Fruit fly (Drosophila melanogaster): ENCODE measurements around the gene CCT7.

Gene CCT7

dm6 chr3R:8792463-8793175 is 8.7 kb upstream of the CCT7 start:
- TF ChIP-seq Sin3A (optimal IDR thresholded peaks at IDR 0.05) (no peak), ttk (optimal IDR thresholded peaks at IDR 0.05) (no peak), h (optimal IDR thresholded peaks at IDR 0.05) (no peak), Myc (optimal IDR thresholded peaks at IDR 0.05) (no peak), insv (optimal IDR thresholded peaks at IDR 0.05) (no peak), psq (optimal IDR thresholded peaks at IDR 0.05) (no peak)

DNA sequence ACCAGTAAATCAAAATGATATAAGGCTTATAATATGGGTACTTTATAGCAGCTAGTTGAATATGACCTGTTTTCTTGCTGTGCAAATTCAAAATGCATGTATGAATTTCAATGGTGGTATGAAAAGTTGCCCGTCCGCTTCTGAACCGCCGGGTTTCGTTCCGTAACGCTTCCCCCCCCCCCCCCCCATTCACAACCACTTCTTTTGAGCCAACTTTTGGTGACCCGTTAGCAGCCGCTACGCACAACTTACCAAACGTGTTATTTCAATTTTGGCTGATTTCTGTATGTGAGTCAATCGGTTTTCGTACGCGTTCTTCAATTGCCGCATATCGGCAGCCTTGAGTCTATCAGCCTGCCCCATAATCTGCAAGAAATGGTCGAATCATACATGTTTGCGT is 7.6 kb upstream of the CCT7 start:
- TF ChIP-seq insv (optimal IDR thresholded peaks at IDR 0.05) (no peak), Myc (optimal IDR thresholded peaks at IDR 0.05) (no peak), ttk (optimal IDR thresholded peaks at IDR 0.05) (no peak), h (optimal IDR thresholded peaks at IDR 0.05) (no peak), Sin3A (optimal IDR thresholded peaks at IDR 0.05) (no peak), psq (optimal IDR thresholded peaks at IDR 0.05) (no peak)

DNA sequence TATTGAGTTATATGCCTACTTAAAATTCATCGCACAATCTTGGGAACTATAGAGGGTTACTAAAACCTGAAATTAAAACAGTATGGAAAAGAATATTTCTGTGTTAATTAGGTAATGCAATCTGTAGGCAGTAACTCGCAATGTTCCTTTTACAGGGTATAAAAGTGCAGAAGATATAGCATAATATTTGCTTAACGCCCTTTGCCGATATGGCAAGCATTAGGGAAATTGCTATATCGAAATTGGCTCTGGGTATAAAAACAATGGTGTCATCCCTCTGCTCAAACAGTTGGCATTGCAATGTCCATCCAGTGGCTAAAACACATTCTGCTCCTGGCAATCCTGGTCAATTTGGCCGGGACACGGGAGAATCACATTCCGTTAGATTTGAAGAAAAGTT is 7.0 kb upstream of the CCT7 start, which contains the start of gene Ir85a:
Gene Ir85a (plus strand): TSS at position 301 of the 400 bp plus-strand sequence.
- TF ChIP-seq h (optimal IDR thresholded peaks at IDR 0.05), result no peak

DNA sequence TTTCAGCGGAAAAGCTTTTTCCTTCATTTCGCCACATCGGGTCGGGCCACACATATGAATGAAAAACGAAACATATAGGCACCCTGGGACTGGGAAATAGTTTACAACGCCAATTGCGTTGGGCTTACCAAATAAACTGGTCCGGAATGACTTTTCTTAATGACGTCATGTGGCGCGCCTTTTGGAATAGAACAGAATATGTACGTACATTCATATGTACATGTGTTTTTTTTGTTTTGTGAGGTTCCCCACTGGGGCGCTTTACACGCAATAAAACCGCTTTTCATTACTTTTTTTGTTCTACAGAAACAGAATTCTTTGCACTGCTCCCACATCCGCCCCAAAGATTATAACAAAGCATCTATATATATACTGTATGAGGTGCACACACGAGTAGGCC is 3.0 kb upstream of the CCT7 start:
- TF ChIP-seq insv (optimal IDR thresholded peaks at IDR 0.05), result no peak
- TF ChIP-seq h (optimal IDR thresholded peaks at IDR 0.05), result no peak
- no peak for TF ChIP-seq psq (optimal IDR thresholded peaks at IDR 0.05)
- TF ChIP-seq ttk (optimal IDR thresholded peaks at IDR 0.05), result no peak
- TF ChIP-seq Myc (optimal IDR thresholded peaks at IDR 0.05), result no peak
- no peak for TF ChIP-seq Sin3A (optimal IDR thresholded peaks at IDR 0.05)

- TF ChIP-seq Myc (optimal IDR thresholded peaks at IDR 0.05) (no peak), ttk (optimal IDR thresholded peaks at IDR 0.05) (no peak), insv (optimal IDR thresholded peaks at IDR 0.05) (no peak), psq (optimal IDR thresholded peaks at IDR 0.05) (no peak), h (optimal IDR thresholded peaks at IDR 0.05) (no peak), Sin3A (optimal IDR thresholded peaks at IDR 0.05) (no peak)
Measured at dm6 chr3R:8799866-8800265, 1.5 kb upstream of the CCT7 start.

dm6 chr3R:8805388-8805852 is 4.1 kb downstream of the CCT7 start, which contains the start of gene CG9839:
Gene CG9839, minus strand, starts transcription at chr3R:8805802.
- TF ChIP-seq ttk (optimal IDR thresholded peaks at IDR 0.05) (no peak), h (optimal IDR thresholded peaks at IDR 0.05) (no peak), insv (optimal IDR thresholded peaks at IDR 0.05) (no peak), Myc (optimal IDR thresholded peaks at IDR 0.05) (no peak), psq (optimal IDR thresholded peaks at IDR 0.05) (no peak), Sin3A (optimal IDR thresholded peaks at IDR 0.05) (no peak)

DNA sequence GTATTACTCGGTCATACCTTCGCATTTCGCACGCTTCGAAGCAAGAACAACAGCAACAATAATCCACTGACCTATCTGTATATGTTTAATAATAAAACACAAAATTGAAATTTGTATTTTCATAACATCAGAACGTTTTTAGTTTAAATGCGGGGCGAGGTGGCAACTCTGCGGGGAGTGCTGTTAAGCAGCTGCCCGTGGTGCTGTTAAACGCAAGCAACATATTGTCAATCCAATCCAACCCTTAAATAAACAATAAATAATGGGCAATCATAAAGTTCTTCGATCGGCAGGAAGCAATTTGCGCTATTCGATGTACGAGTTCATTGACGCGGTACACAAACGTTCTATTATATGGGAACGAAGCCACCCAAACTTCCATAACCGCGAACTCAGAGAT is 4.7 kb downstream of the CCT7 start, which contains the start of gene hng2:
Gene hng2 (plus strand): TSS at position 219 of the 400 bp plus-strand sequence.
- TF ChIP-seq Myc (optimal IDR thresholded peaks at IDR 0.05) (no peak), insv (optimal IDR thresholded peaks at IDR 0.05) (no peak), Sin3A (optimal IDR thresholded peaks at IDR 0.05) (no peak), psq (optimal IDR thresholded peaks at IDR 0.05) (no peak), h (optimal IDR thresholded peaks at IDR 0.05) (no peak), ttk (optimal IDR thresholded peaks at IDR 0.05) (no peak)

- no peak for TF ChIP-seq insv (optimal IDR thresholded peaks at IDR 0.05)
- no peak for TF ChIP-seq ttk (optimal IDR thresholded peaks at IDR 0.05)
- TF ChIP-seq Sin3A (optimal IDR thresholded peaks at IDR 0.05), result no peak
- no peak for TF ChIP-seq Myc (optimal IDR thresholded peaks at IDR 0.05)
- no peak for TF ChIP-seq psq (optimal IDR thresholded peaks at IDR 0.05)
- TF ChIP-seq h (optimal IDR thresholded peaks at IDR 0.05), result no peak
Measured at dm6 chr3R:8806638-8807037, 5.3 kb downstream of the CCT7 start.

dm6 chr3R:8807048-8807447 is 5.7 kb downstream of the CCT7 start:
- TF ChIP-seq h (optimal IDR thresholded peaks at IDR 0.05) (no peak), psq (optimal IDR thresholded peaks at IDR 0.05) (no peak), Myc (optimal IDR thresholded peaks at IDR 0.05) (no peak), insv (optimal IDR thresholded peaks at IDR 0.05) (no peak), ttk (optimal IDR thresholded peaks at IDR 0.05) (no peak), Sin3A (optimal IDR thresholded peaks at IDR 0.05) (no peak)

DNA sequence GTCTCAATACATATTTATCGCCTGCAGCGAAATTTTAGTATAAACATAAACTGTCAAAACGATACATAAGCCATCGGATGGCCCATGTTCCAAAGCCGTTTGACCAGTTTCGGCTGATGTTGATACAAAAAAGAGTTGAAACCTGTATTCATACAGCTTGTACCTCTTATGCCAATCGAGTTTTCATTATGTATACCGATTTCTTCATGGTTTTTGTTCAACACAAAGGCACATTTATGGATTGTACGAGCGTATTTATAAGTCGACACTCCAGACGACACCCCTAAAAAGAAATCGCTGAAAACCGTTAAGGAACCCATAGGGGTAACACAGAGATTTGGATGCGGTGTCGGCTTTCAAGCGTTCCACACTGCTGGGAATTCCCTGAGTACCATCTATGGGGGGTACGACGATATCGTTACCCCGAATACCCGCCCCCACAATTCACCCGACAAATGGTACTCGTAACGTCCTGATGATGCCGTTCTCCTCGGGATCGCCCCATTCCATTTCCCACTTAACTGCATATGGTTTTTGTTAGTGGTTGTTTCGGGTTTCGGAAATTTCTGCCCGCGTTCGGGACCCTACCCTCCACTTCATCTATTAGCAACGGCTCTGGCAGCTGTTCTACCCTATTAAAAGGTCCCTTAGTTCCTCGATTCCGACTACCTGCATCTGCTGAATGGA is 6.6 kb downstream of the CCT7 start:
- no peak for TF ChIP-seq insv (optimal IDR thresholded peaks at IDR 0.05)
- TF ChIP-seq psq (optimal IDR thresholded peaks at IDR 0.05), result no peak
- TF ChIP-seq Myc (optimal IDR thresholded peaks at IDR 0.05), result no peak
- no peak for TF ChIP-seq ttk (optimal IDR thresholded peaks at IDR 0.05)
- no peak for TF ChIP-seq Sin3A (optimal IDR thresholded peaks at IDR 0.05)
- no peak for TF ChIP-seq h (optimal IDR thresholded peaks at IDR 0.05)

dm6 chr3R:8808518-8808921 is 7.2 kb downstream of the CCT7 start:
- TF ChIP-seq Sin3A (optimal IDR thresholded peaks at IDR 0.05) (no peak), ttk (optimal IDR thresholded peaks at IDR 0.05) (no peak), insv (optimal IDR thresholded peaks at IDR 0.05) (no peak), psq (optimal IDR thresholded peaks at IDR 0.05) (no peak), h (optimal IDR thresholded peaks at IDR 0.05) (no peak), Myc (optimal IDR thresholded peaks at IDR 0.05) (no peak)

DNA sequence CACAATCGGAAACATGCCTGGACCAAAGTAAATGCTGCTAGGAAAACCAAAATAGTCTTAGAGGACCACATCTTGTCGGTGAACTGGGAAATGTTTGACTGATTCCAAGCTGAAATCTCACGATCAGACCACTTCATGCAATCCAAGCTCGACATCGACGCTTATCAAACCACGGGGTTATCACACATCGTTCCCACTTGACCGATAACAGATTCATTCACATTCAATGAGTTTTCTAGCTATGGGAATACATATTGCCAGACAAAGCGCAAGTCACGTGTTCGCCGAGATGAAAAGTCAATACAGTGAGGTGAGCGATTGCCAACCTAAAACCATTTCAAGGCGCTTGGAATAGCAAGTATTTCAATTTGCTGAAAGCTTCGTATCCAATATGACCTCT is 8.3 kb downstream of the CCT7 start:
- no peak for TF ChIP-seq h (optimal IDR thresholded peaks at IDR 0.05)
- TF ChIP-seq Myc (optimal IDR thresholded peaks at IDR 0.05), result no peak
- TF ChIP-seq insv (optimal IDR thresholded peaks at IDR 0.05), result no peak
- no peak for TF ChIP-seq psq (optimal IDR thresholded peaks at IDR 0.05)
- TF ChIP-seq Sin3A (optimal IDR thresholded peaks at IDR 0.05), result no peak
- no peak for TF ChIP-seq ttk (optimal IDR thresholded peaks at IDR 0.05)

Measured in Kc167 (cell line).